Worm (Caenorhabditis elegans) whole organism, L4 larva: ENCODE measurements around the gene asp-12.

ENCODE experiments used
- D1046.2 ChIP-seq: fragments of 200-800 bp; sonication (Bioruptor generic); IDR thresholded peaks from 2 replicates; pipeline ENCODE4 v1.3.6; 2022; ENCODE audit warnings: missing genetic modification characterization, missing compliant biosample characterization
- aha-1 ChIP-seq: fragments of 150-350 bp; peaks from one replicate; lab custom pipeline; 2014; ENCODE audit warnings: missing biosample characterization, missing genetic modification characterization
- ama-1 ChIP-seq: fragments of 150-350 bp; optimal IDR thresholded peaks from 2 replicates; lab custom pipeline; 2014; ENCODE audit warnings: inconsistent platforms, mixed read lengths
- ceh-82 ChIP-seq: sonication (generic microtip); optimal IDR thresholded peaks from 2 replicates; lab custom pipeline; 2017; ENCODE audit warnings: missing biosample characterization, missing genetic modification characterization
- lin-15B ChIP-seq: fragments of 150-350 bp; sonication (generic microtip); optimal IDR thresholded peaks from 3 replicates; lab custom pipeline; 2014; ENCODE audit warnings: missing biosample characterization, missing genetic modification characterization
- lin-39 ChIP-seq: fragments of 150-350 bp; optimal IDR thresholded peaks from 2 replicates; lab custom pipeline; 2014; ENCODE audit warnings: missing biosample characterization, missing genetic modification reagents, missing genetic modification characterization
- lir-3 ChIP-seq: sonication (generic microtip); optimal IDR thresholded peaks from 2 replicates; lab custom pipeline; 2016; ENCODE audit warnings: mild to moderate bottlenecking, missing genetic modification characterization, missing compliant biosample characterization
- lsy-2 ChIP-seq, 2 experiments: fragments of 150-350 bp in 1 of 2; sonication (generic microtip) in 1 of 2; optimal IDR thresholded peaks; 2 replicates each; lab custom pipeline; 2014 to 2017; ENCODE audit warnings: missing biosample characterization in 2 of 2, missing genetic modification characterization in 2 of 2
- mdl-1 ChIP-seq, 2 experiments: fragments of 150-350 bp in 1 of 2; sonication (generic microtip) in 1 of 2; optimal IDR thresholded peaks; 2 replicates each; lab custom pipeline; 2014 to 2017; ENCODE audit warnings: missing biosample characterization in 2 of 2, missing genetic modification characterization in 2 of 2
- nhr-237 ChIP-seq: sonication (generic microtip); optimal IDR thresholded peaks from 2 replicates; lab custom pipeline; 2017; ENCODE audit warnings: missing biosample characterization, missing genetic modification characterization
- nhr-76 ChIP-seq: fragments of 150-350 bp; optimal IDR thresholded peaks from 2 replicates; lab custom pipeline; 2014; ENCODE audit warnings: missing biosample characterization, missing genetic modification characterization
- spr-3 ChIP-seq: fragments of 200-800 bp; sonication (Bioruptor generic); optimal IDR thresholded peaks from 2 replicates; lab custom pipeline; 2018; ENCODE audit warnings: mild to moderate bottlenecking, missing genetic modification characterization, missing compliant biosample characterization
- tag-97 ChIP-seq: fragments of 200-800 bp; sonication (Bioruptor generic); IDR thresholded peaks from 2 replicates; pipeline ENCODE4 v1.3.6; 2022; ENCODE audit warnings: missing genetic modification characterization, missing compliant biosample characterization
- unc-62 ChIP-seq, 3 experiments: fragments of 150-350 bp in 1 of 3; sonication (generic microtip); optimal IDR thresholded peaks in 2 of 3; peaks in 1 of 3; 1 replicate in 1 of 3; 2 replicates in 2 of 3; lab custom pipeline; 2014 to 2017; ENCODE audit warnings: missing biosample characterization in 3 of 3, missing genetic modification characterization in 3 of 3, missing genetic modification reagents in 3 of 3, missing genotype in 1 of 3

DNA sequence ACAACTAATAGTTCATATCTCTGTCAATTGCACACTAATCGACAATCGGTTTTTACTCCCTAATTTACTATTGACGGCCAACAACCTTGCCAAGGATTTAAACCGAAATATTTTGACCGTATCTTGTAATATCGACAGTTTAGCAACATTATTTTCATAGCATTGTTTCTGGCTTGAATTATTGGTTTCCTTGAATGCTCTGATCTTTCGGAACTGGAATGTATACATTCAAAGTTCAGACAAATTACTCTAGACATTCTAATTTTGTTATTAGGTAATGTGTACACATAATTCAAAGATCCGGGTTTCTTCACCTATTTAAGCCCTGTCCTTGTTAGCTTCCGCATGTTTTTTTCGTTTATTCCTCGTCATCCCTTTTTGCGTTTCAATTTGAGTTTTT lies 5.1 kb upstream of the asp-12 start, which contains the start of gene C16D9.9:
- TF ChIP-seq ama-1 (lab: Kevin White, UChicago) (no peak), lin-39 (no peak), tag-97 (GFP tag; lab: Robert Waterston, UW) (no peak), spr-3 (GFP tag; lab: Kevin White, UChicago) (no peak), ceh-82 (tag; lab: Kevin White, UChicago) (no peak), nhr-76 (tag; lab: Kevin White, UChicago) (no peak), nhr-237 (tag; lab: Kevin White, UChicago) (no peak), lir-3 (tag; lab: Kevin White, UChicago) (no peak), aha-1 (tag; lab: Kevin White, UChicago) (no peak), D1046.2 (no peak), unc-62 (GFP tag; optimal IDR thresholded peaks at IDR 0.05 in 1 of 2; lab: Kevin White, UChicago) (no peak), unc-62 (tag; optimal IDR thresholded peaks at IDR 0.05; lab: Kevin White, UChicago) (no peak), mdl-1 (tag; optimal IDR thresholded peaks at IDR 0.05; lab: Kevin White, UChicago) (no peak), lsy-2 (tag; optimal IDR thresholded peaks at IDR 0.05; lab: Kevin White, UChicago) (no peak), lin-15B (tag; lab: Kevin White, UChicago) (no peak)
